Worm (Caenorhabditis elegans): ENCODE data around the gene tbx-9.

DNA sequence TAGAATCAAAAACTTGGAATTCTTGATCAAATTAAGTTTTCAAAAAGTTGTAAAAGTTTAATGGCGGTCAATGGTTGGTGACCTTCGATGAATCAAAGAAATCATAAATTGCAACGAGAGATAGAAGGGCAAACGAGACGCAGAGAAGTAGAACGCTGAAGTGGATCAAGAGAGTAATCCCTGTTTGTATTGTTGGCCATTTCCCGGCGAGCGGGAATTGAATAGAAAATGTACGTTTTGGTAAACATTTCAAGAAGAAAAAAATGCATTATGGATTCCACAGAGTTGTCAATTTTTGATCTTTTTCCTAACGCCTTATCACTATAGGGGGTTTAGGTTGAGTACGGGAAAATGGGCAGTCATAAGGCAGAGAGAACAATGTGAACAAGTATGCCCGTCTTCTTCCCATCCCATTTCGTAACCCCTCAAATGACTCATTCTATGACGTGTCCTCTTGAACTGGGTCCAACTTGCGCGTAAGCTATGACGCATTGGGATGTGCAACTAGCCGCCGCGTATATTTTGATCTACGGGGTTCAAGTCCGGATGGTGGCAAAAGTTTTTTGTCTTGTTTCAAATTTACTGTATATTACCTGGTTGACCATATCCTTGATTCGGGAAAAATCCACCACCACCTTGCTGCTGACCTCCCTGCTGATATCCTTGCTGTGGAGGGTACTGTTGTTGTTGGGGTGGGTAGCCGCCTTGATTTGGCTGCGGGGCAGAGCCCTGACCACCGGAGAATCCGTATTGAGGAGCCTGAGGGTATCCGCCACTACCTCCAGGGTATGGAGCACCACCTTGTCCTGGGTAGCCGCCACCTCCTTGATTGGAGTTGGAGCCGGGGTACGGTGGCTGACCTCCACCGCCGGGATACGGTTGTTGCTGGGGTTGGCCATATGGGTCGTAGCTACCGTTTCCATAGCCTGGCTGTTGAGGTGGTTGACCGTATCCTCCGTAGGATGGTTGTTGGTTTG lies 12.8 kb downstream of the tbx-9 start:
- no peak for TF ChIP-seq flt-1 (GFP tag; IDR thresholded peaks at IDR 0.05)
- no peak for TF ChIP-seq tab-1 (GFP tag; IDR thresholded peaks at IDR 0.05)
- TF ChIP-seq klf-2 (GFP tag; conservative IDR thresholded peaks at IDR 0.05) = no peak
- TF ChIP-seq med-1 (GFP tag; optimal IDR thresholded peaks at IDR 0.05; ENCODE audit: insufficient read depth) = no peak

Measured in whole organism, midembryonic.